Fruit fly (Drosophila melanogaster) Kc167 (cell line): ENCODE measurements around the gene CG33658.

ENCODE experiments used
- Myc ChIP-seq: fragments of >200 bp; optimal IDR thresholded peaks from 2 replicates; lab custom pipeline; 2017; ENCODE audit warnings: missing external identifiers
- Sin3A ChIP-seq: fragments of >200 bp; optimal IDR thresholded peaks from 2 replicates; lab custom pipeline; 2018; ENCODE audit warnings: missing external identifiers
- h ChIP-seq: fragments of >200 bp; optimal IDR thresholded peaks from 3 replicates; lab custom pipeline; 2018; ENCODE audit warnings: missing external identifiers
- insv ChIP-seq: fragments of >200 bp; optimal IDR thresholded peaks from 3 replicates; lab custom pipeline; 2018; ENCODE audit warnings: missing external identifiers
- psq ChIP-seq: fragments of >200 bp; optimal IDR thresholded peaks from 2 replicates; lab custom pipeline; 2017; ENCODE audit warnings: missing external identifiers
- ttk ChIP-seq: sonication (Bioruptor generic); optimal IDR thresholded peaks from 2 replicates; lab custom pipeline; 2017; ENCODE audit warnings: missing external identifiers

CG33658 gene

dm6 chr3R:24841063-24841462 lies at the start of gene CG33658:
TSS of gene CG33658 (minus strand) at chr3R:24841163.
- no peak for TF ChIP-seq Sin3A
- TF ChIP-seq ttk: no peak
- no peak for TF ChIP-seq Myc (lab: Kevin White, UChicago)
- no peak for TF ChIP-seq psq (lab: Kevin White, UChicago)
- TF ChIP-seq insv (lab: Kevin White, UChicago): no peak
- no peak for TF ChIP-seq h (lab: Kevin White, UChicago)

dm6 chr3R:24890217-24890616 lies 49.3 kb upstream of the CG33658 start:
- no peak for TF ChIP-seq h (lab: Kevin White, UChicago)
- no peak for TF ChIP-seq ttk
- no peak for TF ChIP-seq psq (lab: Kevin White, UChicago)
- no peak for TF ChIP-seq insv (lab: Kevin White, UChicago)
- no peak for TF ChIP-seq Myc (lab: Kevin White, UChicago)
- TF ChIP-seq Sin3A: no peak

dm6 chr3R:24889303-24889892 lies 48.4 kb upstream of the CG33658 start:
- TF ChIP-seq Myc (lab: Kevin White, UChicago): no peak
- TF ChIP-seq insv (lab: Kevin White, UChicago): no peak
- TF ChIP-seq Sin3A: no peak
- no peak for TF ChIP-seq psq (lab: Kevin White, UChicago)
- TF ChIP-seq h (lab: Kevin White, UChicago): no peak
- TF ChIP-seq ttk: no peak

dm6 chr3R:24888418-24888817 lies 47.5 kb upstream of the CG33658 start:
- TF ChIP-seq ttk (no peak), h (lab: Kevin White, UChicago) (no peak), psq (lab: Kevin White, UChicago) (no peak), Myc (lab: Kevin White, UChicago) (no peak)

- TF ChIP-seq Sin3A (no peak), Myc (lab: Kevin White, UChicago) (no peak), psq (lab: Kevin White, UChicago) (no peak), ttk (no peak), h (lab: Kevin White, UChicago) (no peak), insv (lab: Kevin White, UChicago) (no peak)
These were observed 45.5 kb upstream of the CG33658 start for dm6 chr3R:24886470-24886869.

- TF ChIP-seq h (lab: Kevin White, UChicago) (no peak), insv (lab: Kevin White, UChicago) (no peak), Myc (lab: Kevin White, UChicago) (no peak), ttk (no peak), Sin3A (no peak), psq (lab: Kevin White, UChicago) (no peak)
These were observed 37.7 kb upstream of the CG33658 start for dm6 chr3R:24878655-24879054.

dm6 chr3R:24876843-24877457 lies 36.0 kb upstream of the CG33658 start, which contains the start of the genes CG11089 and CG31381:
TSS of gene CG11089 (plus strand) at chr3R:24877045.
TSS of gene CG31381 (plus strand) at chr3R:24877045.
- TF ChIP-seq insv (lab: Kevin White, UChicago) (no peak), ttk (no peak), psq (lab: Kevin White, UChicago) (no peak), Sin3A (no peak), h (lab: Kevin White, UChicago) (no peak), Myc (lab: Kevin White, UChicago) (no peak)

dm6 chr3R:24875939-24876842 lies 35.2 kb upstream of the CG33658 start, which contains the start of gene CG3744:
TSS of gene CG3744 (minus strand) at chr3R:24876654.
- no peak for TF ChIP-seq h (lab: Kevin White, UChicago)
- no peak for TF ChIP-seq insv (lab: Kevin White, UChicago)
- TF ChIP-seq Sin3A: no peak
- TF ChIP-seq ttk: no peak

dm6 chr3R:24870389-24871048 lies 29.6 kb upstream of the CG33658 start, which contains the start of gene CycB3:
TSS of gene CycB3 (minus strand) at chr3R:24870816.
- TF ChIP-seq Sin3A (no peak), Myc (lab: Kevin White, UChicago) (no peak), ttk (no peak), insv (lab: Kevin White, UChicago) (no peak), psq (lab: Kevin White, UChicago) (no peak), h (lab: Kevin White, UChicago) (no peak)

- TF ChIP-seq Sin3A (no peak), h (lab: Kevin White, UChicago) (no peak), Myc (lab: Kevin White, UChicago) (no peak)
These were observed 27.0 kb upstream of the CG33658 start for dm6 chr3R:24867956-24868355.

dm6 chr3R:24866976-24867375 lies 26.0 kb upstream of the CG33658 start:
- no peak for TF ChIP-seq Sin3A
- no peak for TF ChIP-seq psq (lab: Kevin White, UChicago)
- no peak for TF ChIP-seq insv (lab: Kevin White, UChicago)
- TF ChIP-seq ttk: no peak
- TF ChIP-seq Myc (lab: Kevin White, UChicago): no peak
- TF ChIP-seq h (lab: Kevin White, UChicago): no peak
